Fruit fly (Drosophila melanogaster): ENCODE data around the gene CG3655.

The CG3655 gene

DNA sequence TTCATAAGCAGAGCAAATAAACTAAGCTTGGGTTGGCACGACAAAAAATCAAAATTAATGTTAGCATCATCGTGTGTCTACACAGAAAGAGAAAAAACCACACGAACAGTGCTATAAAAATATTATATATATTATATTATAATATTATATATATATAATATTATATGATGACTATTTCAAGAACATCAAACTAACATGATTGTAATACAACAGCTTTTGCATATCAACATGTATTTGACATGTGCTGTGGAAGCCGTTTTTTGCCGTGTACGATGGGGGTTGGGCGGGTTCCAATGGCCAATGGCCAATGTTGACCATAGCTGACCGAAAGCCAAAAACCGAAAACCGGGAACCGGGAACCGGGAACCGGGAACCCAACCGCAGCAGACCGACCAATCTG lies 11.3 kb downstream of the CG3655 start:
- TF ChIP-seq CG9948 (tag; optimal IDR thresholded peaks at IDR 0.05) (no peak), CG8301 (tag; optimal IDR thresholded peaks at IDR 0.05) (peak; percentile 17), rn (GFP tag; IDR thresholded peaks at IDR 0.05) (no peak), CG12605 (GFP tag; IDR thresholded peaks at IDR 0.05) (0 out of 2 replicates have a peak, but pooled peaks have one; percentile 10), CG17806 (tag; optimal IDR thresholded peaks at IDR 0.05) (peak; percentile 19), CG13204 (GFP tag; optimal IDR thresholded peaks at IDR 0.05) (no peak), Snoo (tag; optimal IDR thresholded peaks at IDR 0.05) (no peak), Ets98B (GFP tag; IDR thresholded peaks at IDR 0.05) (peak; percentile 32; the same call in 1 of the 2 replicates), CG14655 (GFP tag; optimal IDR thresholded peaks at IDR 0.05) (peak; percentile 65), fd96Ca (GFP tag; IDR thresholded peaks at IDR 0.05) (no peak), CG10348 (GFP tag; IDR thresholded peaks at IDR 0.05) (no peak), CG32121 (GFP tag; IDR thresholded peaks at IDR 0.05) (peak; percentile 34; the same call in 1 of the 2 replicates)

DNA sequence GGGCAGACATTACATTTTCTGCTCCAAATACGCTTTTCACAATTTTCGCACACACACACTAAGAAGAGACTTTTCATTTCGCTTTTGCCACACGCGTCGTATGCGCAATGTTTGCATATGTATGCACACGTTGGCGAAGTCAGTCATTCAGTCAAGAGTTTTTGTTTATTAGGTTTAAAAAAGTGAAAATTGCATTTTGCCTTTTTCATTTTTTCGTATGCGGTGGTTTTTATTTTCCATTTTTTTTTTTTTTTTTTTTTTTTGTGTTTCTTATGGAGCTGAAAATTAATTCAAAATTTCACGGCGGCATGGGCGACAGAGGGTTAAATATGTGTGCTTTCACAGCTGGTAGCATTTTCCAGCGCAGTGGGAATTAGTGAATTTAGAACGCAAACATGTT lies 13.8 kb downstream of the CG3655 start:
- no peak for TF ChIP-seq D1 (tag; optimal IDR thresholded peaks at IDR 0.05)
- peak; percentile 47; the same call in 1 of the 2 replicates for TF ChIP-seq CG32121 (GFP tag; IDR thresholded peaks at IDR 0.05)
- 0 out of 2 replicates have a peak, but pooled peaks have one; percentile 14 for TF ChIP-seq rn (GFP tag; IDR thresholded peaks at IDR 0.05)
- TF ChIP-seq CG17806 (tag; optimal IDR thresholded peaks at IDR 0.05): no peak
- TF ChIP-seq EcR (GFP tag; optimal IDR thresholded peaks at IDR 0.05): no peak
- no peak for TF ChIP-seq gl (tag; optimal IDR thresholded peaks at IDR 0.05)
- TF ChIP-seq CG10348 (GFP tag; IDR thresholded peaks at IDR 0.05): no peak
- 0 out of 3 replicates have a peak, but pooled peaks have one; percentile 13 for TF ChIP-seq fd96Ca (GFP tag; IDR thresholded peaks at IDR 0.05)
- TF ChIP-seq CG8301 (tag; optimal IDR thresholded peaks at IDR 0.05): no peak
- TF ChIP-seq Pif1B (GFP tag; optimal IDR thresholded peaks at IDR 0.05): peak; percentile 32
- TF ChIP-seq CG14655 (GFP tag; optimal IDR thresholded peaks at IDR 0.05): no peak
- peak; percentile 31 for TF ChIP-seq Pif1A (GFP tag; optimal IDR thresholded peaks at IDR 0.05)
- TF ChIP-seq CG15710 (tag; optimal IDR thresholded peaks at IDR 0.05): no peak
- peak; percentile 71 for TF ChIP-seq Ets98B (GFP tag; IDR thresholded peaks at IDR 0.05)
- peak; percentile 58 for TF ChIP-seq CG4496 (GFP tag; IDR thresholded peaks at IDR 0.05)

DNA sequence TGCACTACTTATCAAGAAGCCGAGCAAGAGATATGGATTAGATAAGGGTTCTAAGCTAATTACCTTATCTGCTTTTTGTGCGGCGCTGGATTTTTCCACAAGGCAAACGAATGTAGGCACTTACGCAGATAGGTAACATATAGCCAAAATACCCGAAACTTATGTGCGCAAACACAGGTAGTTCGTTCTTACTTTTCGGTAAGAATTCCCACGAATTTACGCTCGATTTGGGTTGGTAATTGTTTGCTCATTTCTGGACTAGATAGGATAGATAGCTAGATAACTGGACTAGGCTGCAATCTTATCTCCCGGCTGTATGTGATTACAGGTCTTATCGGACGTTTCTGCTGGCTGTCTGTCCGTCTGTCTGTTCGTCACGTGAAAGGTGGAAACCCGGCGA lies 14.3 kb downstream of the CG3655 start:
- no peak for TF ChIP-seq CG15710 (tag; optimal IDR thresholded peaks at IDR 0.05)
- no peak for TF ChIP-seq CG8301 (tag; optimal IDR thresholded peaks at IDR 0.05)
- TF ChIP-seq fd96Ca (GFP tag; IDR thresholded peaks at IDR 0.05): no peak
- no peak for TF ChIP-seq CG13204 (GFP tag; optimal IDR thresholded peaks at IDR 0.05)
- no peak for TF ChIP-seq CG9948 (tag; optimal IDR thresholded peaks at IDR 0.05)
- no peak for TF ChIP-seq gl (tag; optimal IDR thresholded peaks at IDR 0.05)

DNA sequence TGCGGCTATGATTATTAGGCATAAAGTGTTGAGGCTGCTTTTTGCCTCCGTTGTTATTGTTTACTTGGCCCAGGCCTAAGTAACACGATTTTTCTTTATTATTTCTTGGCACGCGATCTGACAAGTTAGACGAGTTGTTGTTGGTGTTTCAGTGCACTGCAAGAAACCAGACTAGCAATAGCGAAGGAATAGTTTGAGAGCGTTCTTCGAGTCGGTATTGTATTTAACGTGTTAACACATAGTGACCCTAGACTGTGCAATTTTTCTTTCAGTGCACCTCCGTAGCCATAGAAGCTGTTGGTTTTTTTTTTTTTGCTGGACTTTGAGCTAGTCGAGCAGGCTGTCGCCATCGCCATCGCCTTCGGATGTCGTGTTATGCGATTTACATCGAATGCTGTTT lies 15.5 kb downstream of the CG3655 start:
- peak; percentile 65 for TF ChIP-seq Pif1B (GFP tag; optimal IDR thresholded peaks at IDR 0.05)
- peak; percentile 22 for TF ChIP-seq CG17806 (tag; optimal IDR thresholded peaks at IDR 0.05)
- peak; percentile 89 for TF ChIP-seq Ets98B (GFP tag; IDR thresholded peaks at IDR 0.05)
- peak; percentile 86 for TF ChIP-seq fd96Ca (GFP tag; IDR thresholded peaks at IDR 0.05)
- TF ChIP-seq gl (tag; optimal IDR thresholded peaks at IDR 0.05): no peak
- 0 out of 2 replicates have a peak, but pooled peaks have one; percentile 42 for TF ChIP-seq rn (GFP tag; IDR thresholded peaks at IDR 0.05)
- TF ChIP-seq CG34367 (tag; optimal IDR thresholded peaks at IDR 0.05): no peak
- peak; percentile 51 for TF ChIP-seq Pif1A (GFP tag; optimal IDR thresholded peaks at IDR 0.05)
- TF ChIP-seq CG8301 (tag; optimal IDR thresholded peaks at IDR 0.05): peak; percentile 80
- peak; percentile 90 for TF ChIP-seq CG4496 (GFP tag; IDR thresholded peaks at IDR 0.05)
- TF ChIP-seq CG10348 (GFP tag; IDR thresholded peaks at IDR 0.05): no peak
- TF ChIP-seq CG32121 (GFP tag; IDR thresholded peaks at IDR 0.05): peak; percentile 88
- TF ChIP-seq CG14655 (GFP tag; optimal IDR thresholded peaks at IDR 0.05): peak; percentile 86
- peak; percentile 68 for TF ChIP-seq CG12605 (GFP tag; IDR thresholded peaks at IDR 0.05)
- TF ChIP-seq CG9948 (tag; optimal IDR thresholded peaks at IDR 0.05): peak; percentile 28

DNA sequence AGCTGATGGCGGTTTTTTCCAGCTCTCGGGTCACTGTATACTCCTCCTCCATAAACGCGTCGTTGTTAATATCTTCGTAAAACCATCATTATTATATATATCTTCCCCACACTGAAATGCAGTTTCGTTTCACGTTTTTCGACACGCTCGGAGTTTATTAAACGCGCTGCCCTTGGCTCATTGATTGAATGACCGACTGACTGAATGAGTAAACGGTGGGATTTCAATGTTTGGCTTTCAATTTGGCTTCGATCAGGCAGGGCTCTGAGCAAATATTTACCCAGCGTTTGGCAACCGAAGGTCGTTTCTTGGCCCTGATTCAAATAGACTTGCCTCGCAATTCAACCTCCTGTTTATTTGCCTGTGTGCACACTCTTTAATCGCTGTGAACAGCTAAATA lies 24.5 kb downstream of the CG3655 start:
- TF ChIP-seq CG10348 (GFP tag; IDR thresholded peaks at IDR 0.05) (no peak), CG9948 (tag; optimal IDR thresholded peaks at IDR 0.05) (no peak), Pif1B (GFP tag; optimal IDR thresholded peaks at IDR 0.05) (no peak), Pif1A (GFP tag; optimal IDR thresholded peaks at IDR 0.05) (no peak), CG12605 (GFP tag; IDR thresholded peaks at IDR 0.05) (no peak), gl (tag; optimal IDR thresholded peaks at IDR 0.05) (no peak), Ets98B (GFP tag; IDR thresholded peaks at IDR 0.05) (no peak), CG15710 (tag; optimal IDR thresholded peaks at IDR 0.05) (no peak), CG14655 (GFP tag; optimal IDR thresholded peaks at IDR 0.05) (no peak), fd96Ca (GFP tag; IDR thresholded peaks at IDR 0.05) (no peak), EcR (GFP tag; optimal IDR thresholded peaks at IDR 0.05) (no peak), CG32121 (GFP tag; IDR thresholded peaks at IDR 0.05) (no peak), CG34367 (tag; optimal IDR thresholded peaks at IDR 0.05) (no peak), D1 (tag; optimal IDR thresholded peaks at IDR 0.05) (no peak), rn (GFP tag; IDR thresholded peaks at IDR 0.05) (no peak), CG4496 (GFP tag; IDR thresholded peaks at IDR 0.05) (no peak), CG17806 (tag; optimal IDR thresholded peaks at IDR 0.05) (no peak), CG8301 (tag; optimal IDR thresholded peaks at IDR 0.05) (no peak)

DNA sequence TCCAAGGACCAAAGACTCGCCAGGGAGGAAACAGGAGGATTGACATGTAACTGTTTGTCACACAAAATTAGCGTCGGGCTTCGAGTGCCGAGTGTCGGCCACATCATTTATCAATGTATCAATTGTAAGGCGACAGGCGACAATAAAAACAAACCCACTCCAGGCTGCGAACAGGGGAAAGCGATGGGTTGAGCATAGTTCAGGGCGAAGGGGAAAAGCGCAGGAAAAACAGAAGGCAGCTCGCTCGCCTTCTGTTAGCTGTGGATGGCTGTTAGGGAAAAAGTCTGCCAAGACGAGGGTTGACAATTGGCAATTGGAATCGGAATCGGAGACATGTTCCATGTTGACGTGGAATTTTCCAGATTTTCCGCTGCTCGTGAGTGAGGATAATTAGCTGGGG lies 25.4 kb downstream of the CG3655 start:
- TF ChIP-seq Snoo (tag; optimal IDR thresholded peaks at IDR 0.05): no peak
- no peak for TF ChIP-seq EcR (GFP tag; optimal IDR thresholded peaks at IDR 0.05)
- no peak for TF ChIP-seq CG10348 (GFP tag; IDR thresholded peaks at IDR 0.05)
- no peak for TF ChIP-seq D1 (tag; optimal IDR thresholded peaks at IDR 0.05)
- no peak for TF ChIP-seq CG12605 (GFP tag; IDR thresholded peaks at IDR 0.05)
- TF ChIP-seq CG4496 (GFP tag; IDR thresholded peaks at IDR 0.05): no peak
- TF ChIP-seq Ets98B (GFP tag; IDR thresholded peaks at IDR 0.05): no peak
- no peak for TF ChIP-seq CG8301 (tag; optimal IDR thresholded peaks at IDR 0.05)
- TF ChIP-seq CG13204 (GFP tag; optimal IDR thresholded peaks at IDR 0.05): no peak
- no peak for TF ChIP-seq CG9948 (tag; optimal IDR thresholded peaks at IDR 0.05)
- TF ChIP-seq CG32121 (GFP tag; IDR thresholded peaks at IDR 0.05): no peak
- no peak for TF ChIP-seq gl (tag; optimal IDR thresholded peaks at IDR 0.05)
- no peak for TF ChIP-seq rn (GFP tag; IDR thresholded peaks at IDR 0.05)
